Fruit fly (Drosophila melanogaster) whole organism, wandering third instar larva: ENCODE measurements around the gene Spn.
A peak's percentile ranks its signal among the peaks of the same experiment; 100 is the strongest.

Experiments used
- Abd-B ChIP-seq: fragments of >200 bp; optimal IDR thresholded peaks from 2 replicates; lab custom pipeline; 2017; ENCODE audit warnings: missing biosample characterization, missing genetic modification characterization
- CG32264 ChIP-seq: fragments of 200-800 bp; sonication (Bioruptor generic); optimal IDR thresholded peaks from 2 replicates; lab custom pipeline; 2016; ENCODE audit warnings: missing biosample characterization, missing genetic modification characterization
- CG9705 ChIP-seq: fragments of 200-800 bp; sonication (Bioruptor generic); optimal IDR thresholded peaks from 2 replicates; lab custom pipeline; 2018; ENCODE audit warnings: missing biosample characterization, mild to moderate bottlenecking, missing genetic modification characterization
- Dfd ChIP-seq: fragments of >200 bp; optimal IDR thresholded peaks from 2 replicates; lab custom pipeline; 2017; ENCODE audit warnings: missing biosample characterization, missing genetic modification characterization
- Dif ChIP-seq: fragments of 200-275, 200-300 bp; sonication (Bioruptor generic); optimal IDR thresholded peaks from 2 replicates; lab custom pipeline; 2018; ENCODE audit warnings: missing biosample characterization, missing genetic modification characterization; ENCODE audit not compliant: partially characterized antibody
- GATAd ChIP-seq: sonication (Bioruptor generic); optimal IDR thresholded peaks from 2 replicates; lab custom pipeline; 2016; ENCODE audit warnings: missing biosample characterization, missing genetic modification characterization
- HLH106 ChIP-seq: fragments of 200-800 bp; optimal IDR thresholded peaks from 3 replicates; lab custom pipeline; 2019; ENCODE audit warnings: missing biosample characterization, mild to moderate bottlenecking, missing genetic modification characterization, moderate library complexity
- Hr78 ChIP-seq: fragments of >200 bp; optimal IDR thresholded peaks from 2 replicates; lab custom pipeline; 2017; ENCODE audit warnings: missing biosample characterization, missing genetic modification characterization
- Hr83 ChIP-seq: fragments of 200-300 bp; sonication (Bioruptor generic); optimal IDR thresholded peaks from 2 replicates; lab custom pipeline; 2016; ENCODE audit warnings: missing biosample characterization, mild to moderate bottlenecking, missing genetic modification characterization, moderate library complexity; ENCODE audit not compliant: poor library complexity, severe bottlenecking
- Jra ChIP-seq: sonication (Bioruptor generic); optimal IDR thresholded peaks from 2 replicates; lab custom pipeline; 2016; ENCODE audit warnings: missing biosample characterization, missing genetic modification characterization
- N ChIP-seq: fragments of >200 bp; optimal IDR thresholded peaks from 2 replicates; lab custom pipeline; 2018; ENCODE audit warnings: missing biosample characterization, missing external identifiers, missing genetic modification characterization
- Rel ChIP-seq, 2 experiments: fragments of 200-800 bp; sonication (Bioruptor generic) in 1 of 2; optimal IDR thresholded peaks; 2 replicates in 1 of 2; 3 replicates in 1 of 2; lab custom pipeline; 2016 to 2019; ENCODE audit warnings: mild to moderate bottlenecking in 2 of 2, missing biosample characterization in 2 of 2, missing genetic modification characterization in 2 of 2, moderate library complexity in 1 of 2
- Sp1 ChIP-seq: fragments of 200-800 bp; sonication (Bioruptor generic); optimal IDR thresholded peaks from 3 replicates; lab custom pipeline; 2019; ENCODE audit warnings: missing biosample characterization, mild to moderate bottlenecking, missing genetic modification characterization, moderate library complexity
- Vsx2 ChIP-seq: fragments of 200-300, 225-300 bp; sonication (Bioruptor generic); optimal IDR thresholded peaks from 2 replicates; lab custom pipeline; 2018; ENCODE audit warnings: missing biosample characterization, missing genetic modification characterization; ENCODE audit not compliant: partially characterized antibody
- br ChIP-seq: fragments of 200-800 bp; sonication (Bioruptor generic); optimal IDR thresholded peaks from 2 replicates; lab custom pipeline; 2016; ENCODE audit warnings: missing biosample characterization, missing genetic modification characterization
- brk ChIP-seq: fragments of 200-800 bp; sonication (Bioruptor generic); optimal IDR thresholded peaks from 2 replicates; lab custom pipeline; 2016; ENCODE audit warnings: missing biosample characterization, mild to moderate bottlenecking, missing genetic modification characterization
- dl ChIP-seq, 2 experiments: fragments of 175-275, 200-275 bp in 1 of 2; fragments of 200-275 bp in 1 of 2; sonication (Bioruptor generic); optimal IDR thresholded peaks; lab custom pipeline; 2018; ENCODE audit warnings: mild to moderate bottlenecking in 2 of 2, missing biosample characterization in 2 of 2, missing genetic modification characterization in 2 of 2, moderate library complexity in 2 of 2; ENCODE audit not compliant: partially characterized antibody in 2 of 2, insufficient read depth in 1 of 2
- ey ChIP-seq: fragments of 200-800 bp; sonication (Bioruptor generic); optimal IDR thresholded peaks from 2 replicates; lab custom pipeline; 2016; ENCODE audit warnings: missing biosample characterization, missing genetic modification characterization
- foxo ChIP-seq, 2 experiments: fragments of 200-800 bp; sonication (Bioruptor generic); optimal IDR thresholded peaks; 2 replicates in 1 of 2; 3 replicates in 1 of 2; lab custom pipeline; 2016 to 2017; ENCODE audit warnings: missing biosample characterization in 2 of 2, missing genetic modification characterization in 2 of 2
- fru ChIP-seq: fragments of 200-800 bp; sonication (Bioruptor generic); optimal IDR thresholded peaks from 3 replicates; lab custom pipeline; 2016; ENCODE audit warnings: missing biosample characterization, mild to moderate bottlenecking, missing genetic modification characterization
- h ChIP-seq: fragments of 200-800 bp; sonication (Bioruptor generic); optimal IDR thresholded peaks from 3 replicates; lab custom pipeline; 2016; ENCODE audit warnings: missing biosample characterization, mild to moderate bottlenecking, missing genetic modification characterization
- jim ChIP-seq: fragments of 175-275, 200-325 bp; sonication (Bioruptor generic); optimal IDR thresholded peaks from 2 replicates; lab custom pipeline; 2016; ENCODE audit warnings: missing biosample characterization, mild to moderate bottlenecking, missing genetic modification characterization
- lola ChIP-seq: fragments of >200 bp; optimal IDR thresholded peaks from 2 replicates; lab custom pipeline; 2017; ENCODE audit warnings: missing biosample characterization, missing genetic modification characterization
- psq ChIP-seq: fragments of 200-800 bp; sonication (Bioruptor generic); optimal IDR thresholded peaks from 3 replicates; lab custom pipeline; 2017; ENCODE audit warnings: missing biosample characterization, mild to moderate bottlenecking, missing genetic modification characterization, moderate library complexity
- rgr ChIP-seq: fragments of 200-800 bp; sonication (Bioruptor generic); optimal IDR thresholded peaks from 3 replicates; lab custom pipeline; 2016; ENCODE audit warnings: missing biosample characterization, mild to moderate bottlenecking, missing genetic modification characterization
- sv ChIP-seq: fragments of 200-800 bp; sonication (Bioruptor generic); optimal IDR thresholded peaks from 3 replicates; lab custom pipeline; 2016; ENCODE audit warnings: missing biosample characterization, missing genetic modification characterization
- tai ChIP-seq: sonication (Bioruptor generic); optimal IDR thresholded peaks from 2 replicates; lab custom pipeline; 2016; ENCODE audit warnings: missing biosample characterization, missing genetic modification characterization
- woc ChIP-seq: sonication (Bioruptor generic); optimal IDR thresholded peaks from 2 replicates; lab custom pipeline; 2016; ENCODE audit warnings: missing biosample characterization, mild to moderate bottlenecking, missing genetic modification characterization

Spn gene

dm6 chr3L:2567050-2567609 lies 13.0 kb upstream of the Spn start:
- no peak for TF ChIP-seq psq
- no peak for TF ChIP-seq Jra (GFP tag; lab: Kevin White, UChicago)
- no peak for TF ChIP-seq jim
- TF ChIP-seq brk (GFP tag; lab: Kevin White, UChicago) = no peak
- TF ChIP-seq Dif (GFP tag; lab: Kevin White, UChicago) = no peak
- TF ChIP-seq CG32264 (GFP tag; lab: Kevin White, UChicago) = no peak
- no peak for TF ChIP-seq GATAd (GFP tag; lab: Kevin White, UChicago)
- TF ChIP-seq ey (GFP tag; lab: Kevin White, UChicago) = no peak
- TF ChIP-seq N (GFP tag; lab: Kevin White, UChicago) = no peak
- no peak for TF ChIP-seq Hr78
- no peak for TF ChIP-seq lola (GFP tag; lab: Kevin White, UChicago)
- no peak for TF ChIP-seq dl (GFP tag; optimal IDR thresholded peaks at IDR 0.05; lab: Kevin White, UChicago; ENCODE audit: insufficient read depth in 1 of 2, partially characterized antibody in 2 of 2)
- no peak for TF ChIP-seq woc
- TF ChIP-seq br (GFP tag; lab: Kevin White, UChicago) = no peak
- TF ChIP-seq CG9705 = no peak
- no peak for TF ChIP-seq Vsx2 (GFP tag; lab: Kevin White, UChicago)
- TF ChIP-seq foxo (GFP tag; optimal IDR thresholded peaks at IDR 0.05; lab: Kevin White, UChicago) = no peak

DNA sequence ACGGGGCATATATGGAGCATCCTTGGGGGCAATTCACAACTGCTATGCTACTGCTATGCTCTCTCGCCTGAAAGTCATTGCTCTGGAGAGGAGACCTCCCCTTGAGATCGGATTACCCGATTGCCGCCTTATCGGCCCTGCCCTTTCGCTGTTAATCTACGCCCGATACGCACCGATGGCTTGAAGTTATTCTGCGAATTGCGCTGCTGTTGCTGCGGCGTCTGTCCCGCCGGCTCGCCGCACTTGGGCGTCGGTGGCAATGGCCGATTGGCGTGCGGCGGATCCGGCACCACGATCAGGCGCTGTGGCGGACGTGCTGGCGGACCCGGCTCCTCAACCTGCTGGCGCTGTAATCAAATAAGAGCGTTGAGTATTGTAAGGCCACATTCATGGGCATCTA lies 11.9 kb upstream of the Spn start:
- no peak for TF ChIP-seq rgr (GFP tag; lab: Kevin White, UChicago)
- TF ChIP-seq Rel (GFP tag; optimal IDR thresholded peaks at IDR 0.05; lab: Kevin White, UChicago) = no peak
- TF ChIP-seq Rel (tag; optimal IDR thresholded peaks at IDR 0.05; lab: Kevin White, UChicago) = peak; percentile 18

dm6 chr3L:2555670-2556069 lies 1.6 kb upstream of the Spn start:
- TF ChIP-seq Dfd (GFP tag; lab: Kevin White, UChicago) (no peak), Hr83 (GFP tag; lab: Kevin White, UChicago) (no peak), foxo (GFP tag; optimal IDR thresholded peaks at IDR 0.05; lab: Kevin White, UChicago) (no peak), brk (GFP tag; lab: Kevin White, UChicago) (no peak), jim (no peak), Rel (GFP tag; optimal IDR thresholded peaks at IDR 0.05; lab: Kevin White, UChicago) (no peak), Rel (tag; optimal IDR thresholded peaks at IDR 0.05; lab: Kevin White, UChicago) (no peak), Abd-B (GFP tag; lab: Kevin White, UChicago) (no peak), tai (GFP tag; lab: Kevin White, UChicago) (no peak), Dif (GFP tag; lab: Kevin White, UChicago) (no peak), sv (GFP tag; lab: Kevin White, UChicago) (no peak), psq (no peak), h (no peak)

dm6 chr3L:2552844-2553839 lies 950 bp downstream of the Spn start:
- TF ChIP-seq Sp1 (GFP tag; lab: Kevin White, UChicago) (peak; percentile 19), fru (GFP tag; lab: Kevin White, UChicago) (no peak), jim (peak; percentile 64), Rel (GFP tag; optimal IDR thresholded peaks at IDR 0.05; lab: Kevin White, UChicago) (peak; percentile 5), Rel (tag; optimal IDR thresholded peaks at IDR 0.05; lab: Kevin White, UChicago) (peak; percentile 24), lola (GFP tag; lab: Kevin White, UChicago) (no peak), psq (peak; percentile 67), HLH106 (tag; lab: Kevin White, UChicago) (no peak), Dif (GFP tag; lab: Kevin White, UChicago) (peak; percentile 14), woc (no peak), brk (GFP tag; lab: Kevin White, UChicago) (no peak), h (no peak)
